Worm (Caenorhabditis elegans) whole organism, midembryonic: ENCODE results near the gene F56B3.4.
"Not testable (repeated sequence)": the region's sequence is repeated elsewhere in the genome, so short reads cannot be mapped to it uniquely, and the experiment has no call there.

ENCODE experiments used
- flt-1 ChIP-seq: fragments of 200-800 bp; sonication (Bioruptor generic); IDR thresholded peaks from 2 replicates; pipeline ENCODE4 v1.3.6; 2022; ENCODE audit warnings: missing genetic modification characterization, missing compliant biosample characterization
- klf-2 ChIP-seq: fragments of 200-800 bp; sonication (Bioruptor generic); conservative IDR thresholded peaks from 2 replicates; pipeline ENCODE4 v1.3.6; 2022; ENCODE audit warnings: missing genetic modification reagents, missing genetic modification characterization, missing compliant biosample characterization
- med-1 ChIP-seq: sonication (generic microtip); optimal IDR thresholded peaks from 2 replicates; lab custom pipeline; 2017; ENCODE audit warnings: missing genetic modification characterization, mild to moderate bottlenecking, missing compliant biosample characterization, antibody characterized with exemption, missing genetic modification reagents; ENCODE audit not compliant: insufficient read depth
- tab-1 ChIP-seq: fragments of 200-800 bp; sonication (Bioruptor generic); IDR thresholded peaks from 2 replicates; pipeline ENCODE4 v1.3.6; 2022; ENCODE audit warnings: missing genetic modification characterization, missing compliant biosample characterization
- ztf-23 ChIP-seq: fragments of 200-800 bp; sonication (Bioruptor generic); IDR thresholded peaks from 2 replicates; pipeline ENCODE4 v1.3.6; 2022; ENCODE audit warnings: missing genetic modification reagents, missing genetic modification characterization, missing compliant biosample characterization
- ztf-29 ChIP-seq: fragments of 200-800 bp; sonication (Bioruptor generic); IDR thresholded peaks from 2 replicates; pipeline ENCODE4 v1.3.6; 2022; ENCODE audit warnings: missing genetic modification reagents, missing genetic modification characterization, missing compliant biosample characterization

DNA sequence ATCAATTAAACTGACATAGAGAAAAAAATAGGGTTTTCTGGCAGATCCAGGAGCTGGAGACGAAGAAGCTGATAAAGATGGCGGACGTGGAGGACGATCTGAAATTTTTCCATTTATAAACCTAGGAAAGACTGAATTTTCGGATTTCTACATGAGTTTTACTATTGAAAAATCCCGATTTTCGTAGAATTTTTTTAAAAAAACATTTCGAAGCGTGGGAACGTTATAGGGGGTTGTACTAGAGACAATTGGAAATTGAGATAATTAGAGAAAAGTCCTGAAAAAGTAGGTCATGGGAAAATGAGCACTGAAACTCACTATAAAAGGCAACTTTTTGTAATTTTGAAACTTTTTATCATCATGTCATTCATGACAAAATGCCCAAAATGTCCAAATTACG, 23.0 kb downstream of the F56B3.4 start, which contains the start of gene F56B3.9:
- TF ChIP-seq ztf-23; flt-1 (GFP tag; lab: Robert Waterston, UW); tab-1; med-1 (GFP tag; lab: Kevin White, UChicago); ztf-29 (GFP tag; lab: Robert Waterston, UW); klf-2: not testable (repeated sequence)
